Worm (Caenorhabditis elegans) whole organism, L4 larva: ENCODE data around the gene F16B12.7.

ENCODE experiments used
- jun-1 ChIP-seq: fragments of 150-350 bp; optimal IDR thresholded peaks from 2 replicates; lab custom pipeline; 2014; ENCODE audit warnings: missing biosample characterization, missing genetic modification reagents, missing genetic modification characterization
- lin-39 ChIP-seq: fragments of 150-350 bp; optimal IDR thresholded peaks from 2 replicates; lab custom pipeline; 2014; ENCODE audit warnings: missing biosample characterization, missing genetic modification reagents, missing genetic modification characterization
- zag-1 ChIP-seq: fragments of 150-350 bp; optimal IDR thresholded peaks from 2 replicates; lab custom pipeline; 2014; ENCODE audit warnings: missing biosample characterization, missing genetic modification characterization
- zip-2 ChIP-seq: fragments of 150-350 bp; optimal IDR thresholded peaks from 2 replicates; lab custom pipeline; 2014; ENCODE audit warnings: missing biosample characterization, missing genetic modification characterization

DNA sequence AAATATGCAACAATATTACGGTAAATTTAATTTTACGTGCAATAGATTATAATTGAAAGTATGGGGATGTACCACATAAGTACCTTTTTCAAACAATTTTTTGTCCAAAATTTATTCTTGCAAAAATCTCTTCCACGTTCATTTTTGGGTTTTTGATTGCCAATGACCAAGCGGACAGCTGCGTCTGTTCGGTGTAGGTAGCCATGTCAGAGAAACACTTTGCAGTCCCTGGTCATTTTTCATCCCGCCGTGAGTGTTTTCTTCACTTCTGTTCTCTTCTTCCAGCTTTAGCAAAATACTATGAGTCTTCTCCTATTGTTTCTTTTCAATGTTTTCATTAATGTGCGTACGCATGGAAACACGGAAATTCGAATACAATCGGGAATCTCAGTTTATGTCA is 18.3 kb upstream of the F16B12.7 start, which contains the start of gene dsl-4:
- TF ChIP-seq lin-39 (no peak), zag-1 (tag; lab: Kevin White, UChicago) (no peak), zip-2 (no peak), jun-1 (tag; lab: Kevin White, UChicago) (no peak)
